Worm (Caenorhabditis elegans) whole organism, L1 larva: ENCODE measurements around the gene W03D2.9.

Experiments used
- C34B4.2 ChIP-seq: sonication (generic microtip); optimal IDR thresholded peaks from 2 replicates; lab custom pipeline; 2017; ENCODE audit warnings: mild to moderate bottlenecking, missing genetic modification characterization, missing compliant biosample characterization
- Y116A8C.19 ChIP-seq: sonication (generic microtip); optimal IDR thresholded peaks from 2 replicates; lab custom pipeline; 2016; ENCODE audit warnings: missing compliant biosample characterization, missing genetic modification characterization, borderline replicate concordance
- aha-1 ChIP-seq: fragments of 150-350 bp; optimal IDR thresholded peaks from 2 replicates; lab custom pipeline; 2014; ENCODE audit warnings: missing biosample characterization, missing genetic modification characterization
- alr-1 ChIP-seq: fragments of 200-800 bp; sonication (Bioruptor generic); optimal IDR thresholded peaks from 2 replicates; lab custom pipeline; 2018; ENCODE audit warnings: borderline replicate concordance, mild to moderate bottlenecking, missing genetic modification characterization, missing compliant biosample characterization
- aly-2 ChIP-seq: fragments of 150-350 bp; optimal IDR thresholded peaks from 2 replicates; lab custom pipeline; 2014; ENCODE audit warnings: missing biosample characterization, missing genetic modification characterization
- blmp-1 ChIP-seq: fragments of 150-350 bp; optimal IDR thresholded peaks from 2 replicates; lab custom pipeline; 2014; ENCODE audit warnings: missing biosample characterization, missing genetic modification characterization
- ceh-63 ChIP-seq: fragments of 200-800 bp; sonication (Bioruptor generic); optimal IDR thresholded peaks from 2 replicates; lab custom pipeline; 2018; ENCODE audit warnings: mild to moderate bottlenecking, missing genetic modification characterization, missing compliant biosample characterization
- ceh-8 ChIP-seq: fragments of 200-800 bp; sonication (Bioruptor generic); optimal IDR thresholded peaks from 2 replicates; lab custom pipeline; 2018; ENCODE audit warnings: mild to moderate bottlenecking, missing genetic modification characterization, moderate library complexity, missing compliant biosample characterization
- ceh-88 ChIP-seq: fragments of 200-800 bp; sonication (Bioruptor generic); IDR thresholded peaks from 2 replicates; pipeline ENCODE4 v1.3.6; 2022; ENCODE audit warnings: missing genetic modification characterization, missing compliant biosample characterization
- efl-1 ChIP-seq, 4 experiments: fragments of 150-350 bp; optimal IDR thresholded peaks in 3 of 4; peaks in 1 of 4; 1 replicate in 1 of 4; 2 replicates in 3 of 4; lab custom pipeline; 2014; ENCODE audit warnings: missing biosample characterization in 2 of 4, missing genetic modification characterization in 2 of 4, missing genetic modification reagents in 2 of 4
- egl-13 ChIP-seq: sonication (generic microtip); optimal IDR thresholded peaks from 2 replicates; lab custom pipeline; 2016; ENCODE audit warnings: missing genotype, missing genetic modification reagents, missing genetic modification characterization, missing compliant biosample characterization
- elt-3 ChIP-seq, 6 experiments: fragments of 150-350 bp in 1 of 6; sonication (generic microtip); optimal IDR thresholded peaks; 2 replicates each; lab custom pipeline; 2017 to 2018; ENCODE audit warnings: missing biosample characterization in 6 of 6, missing genetic modification characterization in 6 of 6, inconsistent platforms in 1 of 6
- fkh-10 ChIP-seq: sonication (generic microtip); optimal IDR thresholded peaks from 2 replicates; lab custom pipeline; 2017; ENCODE audit warnings: missing biosample characterization, missing genetic modification reagents, missing genetic modification characterization
- fkh-4 ChIP-seq: sonication (generic microtip); optimal IDR thresholded peaks from 2 replicates; lab custom pipeline; 2016; ENCODE audit warnings: missing compliant biosample characterization, missing genetic modification characterization, borderline replicate concordance
- fkh-8 ChIP-seq: sonication (generic microtip); optimal IDR thresholded peaks from 2 replicates; lab custom pipeline; 2016; ENCODE audit warnings: mild to moderate bottlenecking, missing genetic modification characterization, missing compliant biosample characterization
- fos-1 ChIP-seq: fragments of 150-350 bp; optimal IDR thresholded peaks from 2 replicates; lab custom pipeline; 2014; ENCODE audit warnings: missing biosample characterization, missing genetic modification characterization
- grh-1 ChIP-seq: fragments of 200-800 bp; sonication (Bioruptor generic); IDR thresholded peaks from 2 replicates; pipeline ENCODE4 v1.3.6; 2022; ENCODE audit warnings: missing genetic modification reagents, missing genetic modification characterization, missing compliant biosample characterization
- irx-1 ChIP-seq: sonication (generic microtip); optimal IDR thresholded peaks from 2 replicates; lab custom pipeline; 2016; ENCODE audit warnings: missing genetic modification characterization, missing compliant biosample characterization
- jun-1 ChIP-seq: fragments of 150-350 bp; optimal IDR thresholded peaks from 2 replicates; lab custom pipeline; 2014; ENCODE audit warnings: missing biosample characterization, missing genetic modification reagents, missing genetic modification characterization
- lin-13 ChIP-seq: fragments of 150-350 bp; optimal IDR thresholded peaks from 2 replicates; lab custom pipeline; 2014; ENCODE audit warnings: missing biosample characterization, missing genetic modification reagents, missing genetic modification characterization
- lin-15B ChIP-seq: fragments of 150-350 bp; sonication (generic microtip); optimal IDR thresholded peaks from 3 replicates; lab custom pipeline; 2014; ENCODE audit warnings: missing biosample characterization, missing genetic modification characterization
- lin-39 ChIP-seq: fragments of 150-350 bp; optimal IDR thresholded peaks from 2 replicates; lab custom pipeline; 2014; ENCODE audit warnings: missing biosample characterization, missing genetic modification reagents, missing genetic modification characterization
- lsy-2 ChIP-seq, 2 experiments: fragments of 150-350 bp; optimal IDR thresholded peaks; 2 replicates each; lab custom pipeline; 2014; ENCODE audit warnings: missing biosample characterization in 2 of 2, missing genetic modification characterization in 2 of 2
- mab-9 ChIP-seq: fragments of 200-800 bp; sonication (Bioruptor generic); IDR thresholded peaks from 2 replicates; pipeline ENCODE4 v1.3.6; 2022; ENCODE audit warnings: missing genetic modification reagents, missing genetic modification characterization, missing compliant biosample characterization
- mef-2 ChIP-seq: fragments of 150-350 bp; optimal IDR thresholded peaks from 2 replicates; lab custom pipeline; 2014; ENCODE audit warnings: missing biosample characterization, missing genetic modification characterization
- nhr-12 ChIP-seq: sonication (generic microtip); optimal IDR thresholded peaks from 2 replicates; lab custom pipeline; 2017; ENCODE audit warnings: missing biosample characterization, missing genetic modification characterization
- nhr-20 ChIP-seq: sonication (generic microtip); optimal IDR thresholded peaks from 2 replicates; lab custom pipeline; 2016; ENCODE audit warnings: mild to moderate bottlenecking, missing genetic modification characterization, missing compliant biosample characterization
- nhr-28 ChIP-seq: fragments of 150-350 bp; optimal IDR thresholded peaks from 2 replicates; lab custom pipeline; 2014; ENCODE audit warnings: missing biosample characterization, missing genetic modification characterization
- nhr-47 ChIP-seq: sonication (generic microtip); optimal IDR thresholded peaks from 2 replicates; lab custom pipeline; 2016; ENCODE audit warnings: mild to moderate bottlenecking, missing genetic modification characterization, moderate library complexity, missing compliant biosample characterization
- nhr-84 ChIP-seq: sonication (generic microtip); optimal IDR thresholded peaks from 2 replicates; lab custom pipeline; 2017; ENCODE audit warnings: missing biosample characterization, missing genetic modification characterization
- nhr-90 ChIP-seq: sonication (generic microtip); optimal IDR thresholded peaks from 2 replicates; lab custom pipeline; 2016; ENCODE audit warnings: mild to moderate bottlenecking, missing genetic modification characterization, missing compliant biosample characterization; ENCODE audit not compliant: poor library complexity
- pag-3 ChIP-seq: sonication (generic microtip); optimal IDR thresholded peaks from 2 replicates; lab custom pipeline; 2017; ENCODE audit warnings: missing genetic modification characterization, mild to moderate bottlenecking, missing compliant biosample characterization, antibody characterized with exemption, borderline replicate concordance; ENCODE audit not compliant: insufficient read depth
- pax-3 ChIP-seq: fragments of 200-800 bp; sonication (Bioruptor generic); optimal IDR thresholded peaks from 2 replicates; lab custom pipeline; 2018; ENCODE audit warnings: mild to moderate bottlenecking, missing genetic modification characterization, moderate library complexity, missing compliant biosample characterization
- pqm-1 ChIP-seq: sonication (generic microtip); optimal IDR thresholded peaks from 3 replicates; lab custom pipeline; 2017; ENCODE audit warnings: missing biosample characterization, missing genetic modification characterization
- skn-1 ChIP-seq: fragments of 150-350 bp; optimal IDR thresholded peaks from 2 replicates; lab custom pipeline; 2014; ENCODE audit warnings: missing biosample characterization, missing genetic modification characterization
- sptf-1 ChIP-seq: fragments of 150-350 bp; optimal IDR thresholded peaks from 2 replicates; lab custom pipeline; 2014; ENCODE audit warnings: missing biosample characterization, missing genetic modification characterization
- swsn-7 ChIP-seq: sonication (generic microtip); optimal IDR thresholded peaks from 2 replicates; lab custom pipeline; 2016; ENCODE audit warnings: missing genetic modification characterization, missing compliant biosample characterization
- tbx-2 ChIP-seq: sonication (generic microtip); optimal IDR thresholded peaks from 2 replicates; lab custom pipeline; 2016; ENCODE audit warnings: missing genetic modification characterization, missing compliant biosample characterization
- unc-130 ChIP-seq: fragments of 150-350 bp; optimal IDR thresholded peaks from 2 replicates; lab custom pipeline; 2017; ENCODE audit warnings: missing biosample characterization, missing genetic modification characterization, inconsistent platforms
- unc-62 ChIP-seq: fragments of 150-350 bp; optimal IDR thresholded peaks from 2 replicates; lab custom pipeline; 2014; ENCODE audit warnings: missing biosample characterization, missing genetic modification reagents, missing genetic modification characterization
- unc-86 ChIP-seq: sonication (generic microtip); optimal IDR thresholded peaks from 2 replicates; lab custom pipeline; 2016; ENCODE audit warnings: missing genetic modification characterization, missing compliant biosample characterization
- unc-98 ChIP-seq: fragments of 200-800 bp; sonication (Bioruptor generic); IDR thresholded peaks from 2 replicates; pipeline ENCODE4 v1.3.6; 2022; ENCODE audit warnings: missing genetic modification characterization, missing compliant biosample characterization
- vab-15 ChIP-seq: sonication (generic microtip); optimal IDR thresholded peaks from 2 replicates; lab custom pipeline; 2017; ENCODE audit warnings: missing genotype, mild to moderate bottlenecking, missing genetic modification characterization, missing compliant biosample characterization
- zip-4 ChIP-seq: fragments of 200-800 bp; sonication (Bioruptor generic); optimal IDR thresholded peaks from 2 replicates; lab custom pipeline; 2018; ENCODE audit warnings: mild to moderate bottlenecking, missing genetic modification characterization, moderate library complexity, missing compliant biosample characterization

Gene W03D2.9

DNA sequence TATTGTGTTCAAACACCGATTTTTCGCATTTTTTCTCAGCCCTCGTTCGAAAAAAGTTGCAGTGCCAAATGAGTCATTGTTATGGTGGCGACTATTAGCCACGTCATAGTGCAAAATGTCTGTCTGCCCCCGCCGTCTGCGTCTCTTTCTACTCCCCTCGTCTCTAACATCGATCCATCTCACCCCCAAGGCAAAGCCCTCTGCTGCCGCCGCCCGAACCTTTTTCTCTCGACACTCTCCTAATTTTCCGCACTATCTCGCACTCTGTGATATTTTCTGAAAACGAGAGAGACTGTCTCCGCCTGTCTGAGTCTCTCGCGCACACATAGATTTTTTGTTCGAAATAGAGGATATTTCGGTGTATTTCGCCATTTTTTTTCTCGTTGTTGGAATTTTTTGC, 18.6 kb upstream of the W03D2.9 start (continued):
- TF ChIP-seq unc-86 (tag; lab: Kevin White, UChicago) (peak; percentile 80), elt-3 (tag; optimal IDR thresholded peaks at IDR 0.05; lab: Kevin White, UChicago) (peak in 2 of 6 experiments; percentile 19 to 36), tbx-2 (tag; lab: Kevin White, UChicago) (peak; percentile 80), grh-1 (GFP tag; lab: Robert Waterston, UW) (peak; percentile 60; the same call in 1 of the 2 replicates), nhr-20 (tag; lab: Kevin White, UChicago) (peak; percentile 84), zip-4 (GFP tag; lab: Kevin White, UChicago) (no peak), mab-9 (GFP tag; lab: Robert Waterston, UW) (peak; percentile 56; the same call in 1 of the 2 replicates), pqm-1 (tag; lab: Kevin White, UChicago) (no peak), nhr-28 (tag; lab: Kevin White, UChicago) (no peak), nhr-12 (no peak), jun-1 (tag; lab: Kevin White, UChicago) (peak; percentile 76), nhr-47 (peak; percentile 87), skn-1 (tag; lab: Kevin White, UChicago) (peak; percentile 76), vab-15 (tag; lab: Kevin White, UChicago) (no peak), swsn-7 (tag; lab: Kevin White, UChicago) (peak; percentile 88), egl-13 (tag; lab: Kevin White, UChicago) (peak; percentile 78), Y116A8C.19 (tag; lab: Kevin White, UChicago) (no peak), nhr-90 (peak; percentile 68), alr-1 (tag; lab: Kevin White, UChicago) (no peak), sptf-1 (tag; lab: Kevin White, UChicago) (no peak), fkh-4 (tag; lab: Kevin White, UChicago) (no peak), fkh-8 (tag; lab: Kevin White, UChicago) (peak; percentile 74), unc-98 (GFP tag; lab: Robert Waterston, UW) (no peak), lin-13 (GFP tag; lab: Kevin White, UChicago) (peak; percentile 32), efl-1 (optimal IDR thresholded peaks at IDR 0.05; lab: Kevin White, UChicago) (peak; percentile 75 to 85), efl-1 (GFP tag; optimal IDR thresholded peaks at IDR 0.05 in 1 of 2; lab: Kevin White, UChicago) (peak; percentile 35 to 94), ceh-63 (no peak), lsy-2 (tag; optimal IDR thresholded peaks at IDR 0.05; lab: Kevin White, UChicago) (peak; percentile 75 to 77), pag-3 (no peak), ceh-88 (GFP tag; lab: Robert Waterston, UW) (peak; percentile 64), mef-2 (tag; lab: Kevin White, UChicago) (peak; percentile 67), lin-15B (tag; lab: Kevin White, UChicago) (no peak), unc-130 (tag; lab: Kevin White, UChicago) (no peak), unc-62 (GFP tag; lab: Kevin White, UChicago) (no peak), fkh-10 (no peak), pax-3 (tag; lab: Kevin White, UChicago) (peak; percentile 53), fos-1 (peak; percentile 71), irx-1 (peak; percentile 38), ceh-8 (no peak), C34B4.2 (tag; lab: Kevin White, UChicago) (no peak), aha-1 (tag; lab: Kevin White, UChicago) (no peak), blmp-1 (tag; lab: Kevin White, UChicago) (no peak), aly-2 (tag; lab: Kevin White, UChicago) (peak; percentile 19), lin-39 (peak; percentile 53), nhr-84 (no peak)
